Fruit fly (Drosophila melanogaster): ENCODE measurements around the gene Tim13.
A peak's percentile ranks its signal among the peaks of the same experiment; 100 is the strongest.

Tim13 gene

dm6 chr3L:11821723-11822445 is 47.6 kb upstream of the Tim13 start, which contains the start of the genes CG11597 and CG5946 (continued):
- no peak for TF ChIP-seq vri (GFP tag; optimal IDR thresholded peaks at IDR 0.05)
- no peak for TF ChIP-seq spab (GFP tag; optimal IDR thresholded peaks at IDR 0.05)
- no peak for TF ChIP-seq eg (GFP tag; IDR thresholded peaks at IDR 0.05)
- no peak for TF ChIP-seq CG10631 (GFP tag; optimal IDR thresholded peaks at IDR 0.05)
- no peak for TF ChIP-seq CG8632 (GFP tag; optimal IDR thresholded peaks at IDR 0.05)
- TF ChIP-seq Sox15 (GFP tag; optimal IDR thresholded peaks at IDR 0.05): no peak
- TF ChIP-seq CG10669 (GFP tag; optimal IDR thresholded peaks at IDR 0.05): no peak
- no peak for TF ChIP-seq CG3919 (GFP tag; optimal IDR thresholded peaks at IDR 0.05)
- no peak for TF ChIP-seq CG32006 (GFP tag; optimal IDR thresholded peaks at IDR 0.05)

dm6 chr3L:11819639-11820456 is 45.5 kb upstream of the Tim13 start:
- TF ChIP-seq Sox14 (GFP tag; optimal IDR thresholded peaks at IDR 0.05) (peak; percentile 44), Hr38 (GFP tag; optimal IDR thresholded peaks at IDR 0.05) (no peak), CG4318 (GFP tag; optimal IDR thresholded peaks at IDR 0.05) (no peak), CG3919 (GFP tag; optimal IDR thresholded peaks at IDR 0.05) (no peak), Lpt (GFP tag; optimal IDR thresholded peaks at IDR 0.05) (peak; percentile 25), esn (GFP tag; optimal IDR thresholded peaks at IDR 0.05) (peak; percentile 57), CG9139 (GFP tag; optimal IDR thresholded peaks at IDR 0.05) (no peak), dac (GFP tag; optimal IDR thresholded peaks at IDR 0.05) (no peak), pdm3 (GFP tag; optimal IDR thresholded peaks at IDR 0.05) (peak; percentile 43), Sox15 (GFP tag; optimal IDR thresholded peaks at IDR 0.05) (no peak), CG6854 (GFP tag; optimal IDR thresholded peaks at IDR 0.05) (peak; percentile 40), CG31627 (GFP tag; optimal IDR thresholded peaks at IDR 0.05) (peak; percentile 33), CG1621 (tag; optimal IDR thresholded peaks at IDR 0.05) (no peak), svp (GFP tag) (no peak), Ets21C (GFP tag; optimal IDR thresholded peaks at IDR 0.05) (no peak), Gug (GFP tag; IDR thresholded peaks at IDR 0.05) (no peak), CG11902 (GFP tag; optimal IDR thresholded peaks at IDR 0.05) (no peak), vri (GFP tag; optimal IDR thresholded peaks at IDR 0.05) (peak; percentile 59), acj6 (GFP tag; optimal IDR thresholded peaks at IDR 0.05) (peak; percentile 24), fd85E (GFP tag; optimal IDR thresholded peaks at IDR 0.05) (peak; percentile 30), CG6808 (GFP tag; optimal IDR thresholded peaks at IDR 0.05) (peak; percentile 57), OdsH (GFP tag; optimal IDR thresholded peaks at IDR 0.05) (no peak), Smox (GFP tag; optimal IDR thresholded peaks at IDR 0.05) (peak; percentile 40), CG16779 (tag; optimal IDR thresholded peaks at IDR 0.05) (no peak), CG3032 (tag; optimal IDR thresholded peaks at IDR 0.05) (no peak), CG34406 (GFP tag; optimal IDR thresholded peaks at IDR 0.05) (peak; percentile 14), Met (GFP tag; optimal IDR thresholded peaks at IDR 0.05) (no peak), Hr4 (GFP tag; optimal IDR thresholded peaks at IDR 0.05) (peak; percentile 43), topi (GFP tag; optimal IDR thresholded peaks at IDR 0.05) (peak; percentile 3), CG8632 (GFP tag; optimal IDR thresholded peaks at IDR 0.05) (peak; percentile 6), eg (GFP tag; IDR thresholded peaks at IDR 0.05) (peak; percentile 61; the same call in 2 of the 3 replicates), lz (GFP tag; optimal IDR thresholded peaks at IDR 0.05) (peak; percentile 38), CG11762 (GFP tag; optimal IDR thresholded peaks at IDR 0.05; ENCODE audit: insufficient read depth) (peak; percentile 4), CG6792 (GFP tag; optimal IDR thresholded peaks at IDR 0.05) (peak; percentile 20), net (GFP tag; optimal IDR thresholded peaks at IDR 0.05) (peak; percentile 58), CG6163 (GFP tag; IDR thresholded peaks at IDR 0.05) (peak; percentile 70; the same call in 2 of the 3 replicates), Eip78C (GFP tag) (peak; percentile 64), Hr39 (GFP tag; optimal IDR thresholded peaks at IDR 0.05) (peak; percentile 38), achi (GFP tag; optimal IDR thresholded peaks at IDR 0.05) (peak; percentile 38), CG10631 (GFP tag; optimal IDR thresholded peaks at IDR 0.05) (no peak), dsx (GFP tag; optimal IDR thresholded peaks at IDR 0.05; ENCODE audit: poor library complexity, severe bottlenecking) (no peak), CG8319 (GFP tag; optimal IDR thresholded peaks at IDR 0.05) (no peak), salr (GFP tag; optimal IDR thresholded peaks at IDR 0.05) (no peak), cyc (GFP tag; optimal IDR thresholded peaks at IDR 0.05) (no peak)

Measured in whole organism, prepupa.